Fruit fly (Drosophila melanogaster) whole organism, prepupa: Measurements from ENCODE around the gene Rev1.

Experiments used
- CG10631 ChIP-seq: fragments of 200-800 bp; sonication (Bioruptor generic); optimal IDR thresholded peaks from 2 replicates; lab custom pipeline; 2016; ENCODE audit warnings: missing biosample characterization, missing genetic modification characterization
- CG16779 ChIP-seq: fragments of 200-800 bp; sonication (Bioruptor generic); optimal IDR thresholded peaks from 3 replicates; lab custom pipeline; 2017; ENCODE audit warnings: missing biosample characterization, mild to moderate bottlenecking, missing genetic modification characterization
- CG4318 ChIP-seq: fragments of 200-800 bp; sonication (Bioruptor generic); optimal IDR thresholded peaks from 3 replicates; lab custom pipeline; 2017; ENCODE audit warnings: missing biosample characterization, mild to moderate bottlenecking, missing genetic modification characterization
- CG6808 ChIP-seq: fragments of 200-800 bp; sonication (Bioruptor generic); optimal IDR thresholded peaks from 3 replicates; lab custom pipeline; 2017; ENCODE audit warnings: missing biosample characterization, missing genetic modification characterization, mild to moderate bottlenecking, moderate library complexity, missing genetic modification reagents
- Ets96B ChIP-seq: fragments of 200-800 bp; optimal IDR thresholded peaks from 2 replicates; lab custom pipeline; 2019; ENCODE audit warnings: missing biosample characterization, mild to moderate bottlenecking, missing genetic modification characterization, moderate library complexity
- Hr39 ChIP-seq: fragments of 200-800 bp; sonication (Bioruptor generic); optimal IDR thresholded peaks from 2 replicates; lab custom pipeline; 2016; ENCODE audit warnings: missing biosample characterization, missing genetic modification characterization
- Hr4 ChIP-seq: fragments of 200-800 bp; sonication (Bioruptor generic); optimal IDR thresholded peaks from 3 replicates; lab custom pipeline; 2016; ENCODE audit warnings: missing biosample characterization, missing genetic modification characterization
- Sox14 ChIP-seq: fragments of 200-800 bp; sonication (Bioruptor generic); optimal IDR thresholded peaks from 3 replicates; lab custom pipeline; 2016; ENCODE audit warnings: missing biosample characterization, missing genetic modification characterization

- TF ChIP-seq CG6808 (GFP tag; lab: Kevin White, UChicago) (no peak), Ets96B (tag; lab: Kevin White, UChicago) (no peak), Hr4 (GFP tag; lab: Kevin White, UChicago) (no peak), CG16779 (tag; lab: Kevin White, UChicago) (no peak), CG10631 (no peak), CG4318 (GFP tag; lab: Kevin White, UChicago) (no peak), Hr39 (GFP tag; lab: Kevin White, UChicago) (no peak), Sox14 (no peak)
These were observed 46.4 kb upstream of the Rev1 start for dm6 chr3L:607551-608314.
